3 worm cellular contexts compared by ENCODE assay signal in the genomic region with DNA sequence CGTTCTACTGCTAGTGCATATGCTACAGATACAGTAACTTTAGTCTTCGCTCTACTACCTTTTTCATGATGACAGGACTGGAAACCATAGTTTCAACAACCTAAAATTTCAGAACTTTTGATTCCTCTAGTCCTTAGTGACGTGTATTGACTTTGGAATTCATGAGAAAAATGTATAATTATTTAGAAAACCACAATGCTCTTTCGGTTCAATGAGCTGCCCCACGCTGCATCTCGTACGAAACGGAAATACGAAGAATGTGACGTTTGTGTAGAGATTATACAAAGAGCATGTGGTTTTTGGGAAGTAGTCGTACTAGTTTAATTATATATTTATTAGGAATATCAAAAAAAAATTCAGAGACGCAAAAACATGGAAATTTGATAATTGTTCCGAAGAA.
A peak's percentile ranks its signal among the peaks of the same experiment; 100 is the strongest.
TF ChIP-seq lines count a peak whose summit lies in the region.

No protein-coding gene starts in this region.

TF ChIP-seq in whole organism, L1 larva, 84 proteins besides CTCF, POLR2A, EP300 and RAD21:
- TF ChIP-seq nhr-71 (tag; optimal IDR thresholded peaks at IDR 0.05; lab: Kevin White, UChicago) (peak; percentile 52), sox-4 (tag; optimal IDR thresholded peaks at IDR 0.05; lab: Kevin White, UChicago) (peak; percentile 52), xbp-1 (tag; optimal IDR thresholded peaks at IDR 0.05; lab: Kevin White, UChicago) (peak; percentile 2), elt-2 (tag; optimal IDR thresholded peaks at IDR 0.05; lab: Kevin White, UChicago) (no peak), nhr-47 (tag; optimal IDR thresholded peaks at IDR 0.05; lab: Kevin White, UChicago) (peak; percentile 32), fkh-8 (tag; optimal IDR thresholded peaks at IDR 0.05; lab: Kevin White, UChicago) (peak; percentile 62), swsn-7 (tag; optimal IDR thresholded peaks at IDR 0.05; lab: Kevin White, UChicago) (no peak), lin-14 (GFP tag; optimal IDR thresholded peaks at IDR 0.05; lab: Kevin White, UChicago) (peak; percentile 29)

TF ChIP-seq in whole organism, L3 larva, 47 proteins besides CTCF, POLR2A, EP300 and RAD21:
- TF ChIP-seq skn-1 (tag; optimal IDR thresholded peaks at IDR 0.05; lab: Kevin White, UChicago) (no peak), nhr-11 (tag; optimal IDR thresholded peaks at IDR 0.05; lab: Kevin White, UChicago) (peak; percentile 75), tbx-2 (tag; optimal IDR thresholded peaks at IDR 0.05; lab: Kevin White, UChicago) (no peak), fkh-2 (tag; optimal IDR thresholded peaks at IDR 0.05; lab: Kevin White, UChicago) (no peak), jun-1 (tag; optimal IDR thresholded peaks at IDR 0.05; lab: Kevin White, UChicago) (no peak)

TF ChIP-seq in whole organism, L4 larva, 104 proteins besides CTCF, POLR2A, EP300 and RAD21:
- TF ChIP-seq aha-1 (tag; lab: Kevin White, UChicago) (peak; percentile 9), lin-39 (tag; optimal IDR thresholded peaks at IDR 0.05; lab: Kevin White, UChicago) (no peak), unc-62 (GFP tag; optimal IDR thresholded peaks at IDR 0.05 in 1 of 2; lab: Kevin White, UChicago) (peak in 1 of 2 experiments; percentile 19), unc-62 (tag; optimal IDR thresholded peaks at IDR 0.05; lab: Kevin White, UChicago) (no peak)

Comparison
In these comparisons a context has a peak if more than half of its experiments do, and no peak if none do; other contexts are left out.
1. Of the 29 proteins assayed by ChIP-seq in both whole organism, L4 larva and whole organism, L1 larva: peak only in whole organism, L4 larva: aha-1; only in whole organism, L1 larva: none; in both: none; in neither: 27; mixed calls (peak in some experiments, not most) for 1.